Fruit fly (Drosophila melanogaster): ENCODE data around the gene knrl.

knrl gene

dm6 chr3L:20600644-20601043, 19.8 kb downstream of the knrl start (continued):
- peak; percentile 81 for TF ChIP-seq tai (GFP tag; optimal IDR thresholded peaks at IDR 0.05)
- TF ChIP-seq CrebA (GFP tag; optimal IDR thresholded peaks at IDR 0.05; ENCODE audit: borderline replicate concordance), result peak; percentile 73
- TF ChIP-seq fru (GFP tag; optimal IDR thresholded peaks at IDR 0.05), result peak; percentile 98

- TF ChIP-seq Hr83 (GFP tag; optimal IDR thresholded peaks at IDR 0.05; ENCODE audit: poor library complexity, severe bottlenecking) (no peak), ey (GFP tag; optimal IDR thresholded peaks at IDR 0.05) (no peak), woc (GFP tag; optimal IDR thresholded peaks at IDR 0.05) (no peak), dl (GFP tag; optimal IDR thresholded peaks at IDR 0.05; ENCODE audit: insufficient read depth in 1 of 2, partially characterized antibody in 2 of 2) (no peak), Abd-B (GFP tag; optimal IDR thresholded peaks at IDR 0.05) (no peak), CrebA (GFP tag; optimal IDR thresholded peaks at IDR 0.05; ENCODE audit: borderline replicate concordance) (no peak), Mio (GFP tag; optimal IDR thresholded peaks at IDR 0.05) (no peak), Hr78 (GFP tag; optimal IDR thresholded peaks at IDR 0.05) (no peak), h (GFP tag; optimal IDR thresholded peaks at IDR 0.05) (no peak), psq (GFP tag; optimal IDR thresholded peaks at IDR 0.05) (no peak), HLH106 (tag; optimal IDR thresholded peaks at IDR 0.05) (no peak), lola (GFP tag; optimal IDR thresholded peaks at IDR 0.05) (no peak), OdsH (GFP tag; optimal IDR thresholded peaks at IDR 0.05) (no peak), fru (GFP tag; optimal IDR thresholded peaks at IDR 0.05) (no peak), br (GFP tag; optimal IDR thresholded peaks at IDR 0.05) (no peak), sv (GFP tag; optimal IDR thresholded peaks at IDR 0.05) (no peak), CG9705 (GFP tag; optimal IDR thresholded peaks at IDR 0.05) (no peak), Rel (GFP tag; optimal IDR thresholded peaks at IDR 0.05) (no peak), Rel (tag; optimal IDR thresholded peaks at IDR 0.05) (no peak), pan (optimal IDR thresholded peaks at IDR 0.05) (no peak)
Measured at dm6 chr3L:20595834-20596233, 24.6 kb downstream of the knrl start.

- TF ChIP-seq tai (GFP tag; optimal IDR thresholded peaks at IDR 0.05) (no peak), OdsH (GFP tag; optimal IDR thresholded peaks at IDR 0.05) (no peak), Sp1 (GFP tag; optimal IDR thresholded peaks at IDR 0.05) (no peak)
Measured at dm6 chr3L:20592577-20592976, 27.9 kb downstream of the knrl start.

dm6 chr3L:20588533-20588932, 31.9 kb downstream of the knrl start:
- TF ChIP-seq rgr (GFP tag; optimal IDR thresholded peaks at IDR 0.05) (peak; percentile 33), CG9705 (GFP tag; optimal IDR thresholded peaks at IDR 0.05) (no peak), Vsx2 (GFP tag; optimal IDR thresholded peaks at IDR 0.05; ENCODE audit: partially characterized antibody) (no peak), woc (GFP tag; optimal IDR thresholded peaks at IDR 0.05) (peak; percentile 15), psq (GFP tag; optimal IDR thresholded peaks at IDR 0.05) (peak; percentile 7), sv (GFP tag; optimal IDR thresholded peaks at IDR 0.05) (no peak), jim (GFP tag; optimal IDR thresholded peaks at IDR 0.05) (no peak), ey (GFP tag; optimal IDR thresholded peaks at IDR 0.05) (peak; percentile 36), tai (GFP tag; optimal IDR thresholded peaks at IDR 0.05) (no peak), Myc (optimal IDR thresholded peaks at IDR 0.05) (no peak), GATAd (GFP tag; optimal IDR thresholded peaks at IDR 0.05) (no peak), fru (GFP tag; optimal IDR thresholded peaks at IDR 0.05) (peak; percentile 38), usp (GFP tag; optimal IDR thresholded peaks at IDR 0.05) (no peak), Rel (GFP tag; optimal IDR thresholded peaks at IDR 0.05) (no peak), Rel (tag; optimal IDR thresholded peaks at IDR 0.05) (no peak), dmrt93B (GFP tag; optimal IDR thresholded peaks at IDR 0.05) (no peak), foxo (GFP tag; optimal IDR thresholded peaks at IDR 0.05) (peak in 1 of 2 experiments; percentile 43), Dif (GFP tag; optimal IDR thresholded peaks at IDR 0.05; ENCODE audit: partially characterized antibody) (no peak), Abd-B (GFP tag; optimal IDR thresholded peaks at IDR 0.05) (no peak), Hr78 (GFP tag; optimal IDR thresholded peaks at IDR 0.05) (no peak), CrebA (GFP tag; optimal IDR thresholded peaks at IDR 0.05; ENCODE audit: borderline replicate concordance) (no peak), pan (optimal IDR thresholded peaks at IDR 0.05) (no peak), HLH106 (tag; optimal IDR thresholded peaks at IDR 0.05) (peak; percentile 48), h (GFP tag; optimal IDR thresholded peaks at IDR 0.05) (peak; percentile 40), OdsH (GFP tag; optimal IDR thresholded peaks at IDR 0.05) (peak; percentile 10), Jra (GFP tag; optimal IDR thresholded peaks at IDR 0.05) (no peak), Mio (GFP tag; optimal IDR thresholded peaks at IDR 0.05) (no peak), Hnf4 (GFP tag; optimal IDR thresholded peaks at IDR 0.05) (peak; percentile 14), dl (GFP tag; optimal IDR thresholded peaks at IDR 0.05; ENCODE audit: insufficient read depth in 1 of 2, partially characterized antibody in 2 of 2) (no peak), dsf (GFP tag; optimal IDR thresholded peaks at IDR 0.05; ENCODE audit: borderline replicate concordance) (no peak), br (GFP tag; optimal IDR thresholded peaks at IDR 0.05) (peak; percentile 5), Hr83 (GFP tag; optimal IDR thresholded peaks at IDR 0.05; ENCODE audit: poor library complexity, severe bottlenecking) (no peak), Sp1 (GFP tag; optimal IDR thresholded peaks at IDR 0.05) (peak; percentile 51)

Measured in whole organism, wandering third instar larva.